Fruit fly (Drosophila melanogaster) whole organism, embryonic: ENCODE data around the gene Lamtor5.
A peak's percentile ranks its signal among the peaks of the same experiment; 100 is the strongest.

ENCODE experiments used
- CG13624 ChIP-seq: fragments of 200-800 bp; sonication (Bioruptor generic); optimal IDR thresholded peaks from 2 replicates; lab custom pipeline; 2016; ENCODE audit warnings: missing biosample characterization, missing genetic modification characterization
- CG17829 ChIP-seq: fragments of 200-800 bp; optimal IDR thresholded peaks from 2 replicates; lab custom pipeline; 2019; ENCODE audit warnings: missing biosample characterization, mild to moderate bottlenecking, missing genetic modification characterization, moderate library complexity
- CG6854 ChIP-seq: fragments of 200-800 bp; sonication (Bioruptor generic); optimal IDR thresholded peaks from 3 replicates; lab custom pipeline; 2017; ENCODE audit warnings: missing biosample characterization, mild to moderate bottlenecking, missing genetic modification characterization
- CG8765 ChIP-seq: fragments of 200-800 bp; sonication (Bioruptor generic); IDR thresholded peaks from 2 replicates; pipeline ENCODE4 v1.3.6; 2022; ENCODE audit warnings: missing biosample characterization, missing genetic modification characterization
- ac ChIP-seq: fragments of 200-800 bp; sonication (Bioruptor generic); optimal IDR thresholded peaks from 3 replicates; lab custom pipeline; 2017; ENCODE audit warnings: missing biosample characterization, mild to moderate bottlenecking, missing genetic modification characterization
- aop ChIP-seq: fragments of 200-800 bp; sonication (Bioruptor generic); IDR thresholded peaks from 2 replicates; pipeline ENCODE4 v1.3.6; 2022; ENCODE audit warnings: missing biosample characterization, missing genetic modification characterization

dm6 chrX:1858867-1859266 is at the start of gene Lamtor5:
- TF ChIP-seq CG6854 (peak; percentile 32), CG8765 (GFP tag; lab: Robert Waterston, UW) (no peak), CG17829 (tag; lab: Kevin White, UChicago) (peak; percentile 56), ac (GFP tag; lab: Kevin White, UChicago) (no peak), CG13624 (GFP tag; lab: Kevin White, UChicago) (peak; percentile 21), aop (GFP tag; lab: Robert Waterston, UW) (no peak)
